Fruit fly (Drosophila melanogaster): ENCODE measurements around the gene Tim9a.

Gene Tim9a

DNA sequence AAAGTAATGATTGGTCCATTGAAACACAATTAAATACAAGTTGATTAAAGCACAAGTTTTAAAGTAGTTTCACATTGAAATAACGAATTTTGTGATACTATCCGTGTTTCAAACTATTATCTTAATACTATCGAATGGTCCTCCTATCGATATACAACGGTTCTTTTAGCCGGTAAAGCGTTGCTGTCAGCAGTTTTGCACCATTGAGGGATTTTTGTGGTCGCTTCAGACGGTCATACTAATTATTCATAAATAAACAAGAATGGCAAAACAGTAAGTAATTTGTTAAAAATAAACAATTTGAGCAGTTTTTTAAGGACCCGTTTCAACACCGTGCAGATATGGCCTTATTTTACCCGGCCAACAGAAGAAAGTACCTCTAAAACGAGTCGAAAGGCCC, 46.9 kb upstream of the Tim9a start, which contains the start of gene CG15747 (continued):
- TF ChIP-seq bcd (GFP tag; optimal IDR thresholded peaks at IDR 0.05) (peak; percentile 18), ato (GFP tag; IDR thresholded peaks at IDR 0.05; ENCODE audit: partially characterized antibody) (0 out of 2 replicates have a peak, but pooled peaks have one; percentile 34), CG18619 (GFP tag; optimal IDR thresholded peaks at IDR 0.05) (no peak), CG2116 (GFP tag; optimal IDR thresholded peaks at IDR 0.05) (peak; percentile 13), Dll (GFP tag; IDR thresholded peaks at IDR 0.05; ENCODE audit: partially characterized antibody) (no peak; the same call in 3 of the 4 replicates), CG4820 (GFP tag; optimal IDR thresholded peaks at IDR 0.05) (no peak), CG14050 (GFP tag; IDR thresholded peaks at IDR 0.05) (no peak), sna (GFP tag; IDR thresholded peaks at IDR 0.05; ENCODE audit: partially characterized antibody) (0 out of 2 replicates have a peak, but pooled peaks have one; percentile 24), CG8290 (GFP tag; optimal IDR thresholded peaks at IDR 0.05) (no peak), CG8290 (tag; optimal IDR thresholded peaks at IDR 0.05) (peak in 1 of 2 experiments; percentile 38), Myb (GFP tag; optimal IDR thresholded peaks at IDR 0.05) (peak; percentile 53), B-H2 (GFP tag; optimal IDR thresholded peaks at IDR 0.05) (no peak), ci (GFP tag; IDR thresholded peaks at IDR 0.05) (peak; percentile 48; the same call in 1 of the 3 replicates), gem (tag; optimal IDR thresholded peaks at IDR 0.05) (no peak), da (GFP tag; optimal IDR thresholded peaks at IDR 0.05) (no peak), insv (GFP tag; optimal IDR thresholded peaks at IDR 0.05) (no peak), CG12104 (GFP tag; optimal IDR thresholded peaks at IDR 0.05) (no peak), Bgb (GFP tag; IDR thresholded peaks at IDR 0.05; ENCODE audit: partially characterized antibody) (peak; percentile 62; the same call in 1 of the 2 replicates), CG11695 (GFP tag; IDR thresholded peaks at IDR 0.05) (no peak), stwl (tag; optimal IDR thresholded peaks at IDR 0.05) (peak; percentile 2), CG11723 (GFP tag; optimal IDR thresholded peaks at IDR 0.05) (no peak), Atf-2 (GFP tag; optimal IDR thresholded peaks at IDR 0.05) (no peak), CG9797 (GFP tag; optimal IDR thresholded peaks at IDR 0.05) (no peak), CG11560 (tag; IDR thresholded peaks at IDR 0.05) (peak; percentile 77), MBD-R2 (GFP tag; IDR thresholded peaks at IDR 0.05) (peak; percentile 35; the same call in 1 of the 2 replicates), HLH4C (GFP tag; IDR thresholded peaks at IDR 0.05; ENCODE audit: partially characterized antibody) (0 out of 3 replicates have a peak, but pooled peaks have one; percentile 15), Ptx1 (GFP tag; IDR thresholded peaks at IDR 0.05) (0 out of 2 replicates have a peak, but pooled peaks have one; percentile 22), Xbp1 (GFP tag; optimal IDR thresholded peaks at IDR 0.05) (no peak), CG10543 (GFP tag; optimal IDR thresholded peaks at IDR 0.05) (no peak), CG7963 (GFP tag; IDR thresholded peaks at IDR 0.05; ENCODE audit: partially characterized antibody) (peak; percentile 40; the same call in 1 of the 3 replicates), CG17612 (GFP tag; IDR thresholded peaks at IDR 0.05) (no peak), sens (GFP tag) (peak; percentile 15), amos (GFP tag; IDR thresholded peaks at IDR 0.05; ENCODE audit: partially characterized antibody) (peak; percentile 75), psq (GFP tag; optimal IDR thresholded peaks at IDR 0.05) (no peak), Ada2b (GFP tag; IDR thresholded peaks at IDR 0.05) (no peak), Blimp-1 (GFP tag; optimal IDR thresholded peaks at IDR 0.05) (no peak), CG7987 (GFP tag; optimal IDR thresholded peaks at IDR 0.05) (no peak), CG1603 (tag; optimal IDR thresholded peaks at IDR 0.05) (peak; percentile 69), CG18764 (GFP tag; optimal IDR thresholded peaks at IDR 0.05) (no peak), hbn (GFP tag; IDR thresholded peaks at IDR 0.05; ENCODE audit: partially characterized antibody) (peak; percentile 43; the same call in 1 of the 2 replicates), Bdp1 (GFP tag; optimal IDR thresholded peaks at IDR 0.05) (no peak), sd (tag; optimal IDR thresholded peaks at IDR 0.05) (no peak), CG2129 (GFP tag; IDR thresholded peaks at IDR 0.05; ENCODE audit: partially characterized antibody) (peak; percentile 29; the same call in 1 of the 2 replicates), CG13775 (GFP tag; optimal IDR thresholded peaks at IDR 0.05) (no peak), CG10959 (GFP tag; IDR thresholded peaks at IDR 0.05) (no peak), E2f2 (GFP tag; IDR thresholded peaks at IDR 0.05) (peak; percentile 11; the same call in 1 of the 2 replicates), Sry-β (GFP tag; optimal IDR thresholded peaks at IDR 0.05) (no peak), CHES-1-like (GFP tag; optimal IDR thresholded peaks at IDR 0.05) (no peak), CG15479 (GFP tag; optimal IDR thresholded peaks at IDR 0.05) (no peak), unc-4 (GFP tag; IDR thresholded peaks at IDR 0.05; ENCODE audit: partially characterized antibody) (peak; percentile 28; the same call in 1 of the 2 replicates)
